Worm (Caenorhabditis elegans) whole organism, L3 larva: Measurements from ENCODE around the gene Y41D4B.24.

ENCODE experiments used
- ZK546.5 ChIP-seq: sonication (generic microtip); optimal IDR thresholded peaks from 2 replicates; lab custom pipeline; 2017; ENCODE audit warnings: missing biosample characterization, missing genetic modification characterization
- ama-1 ChIP-seq: fragments of 150-350 bp; optimal IDR thresholded peaks from 2 replicates; lab custom pipeline; 2018
- nhr-67 ChIP-seq: fragments of 150-350 bp; optimal IDR thresholded peaks from 2 replicates; lab custom pipeline; 2014; ENCODE audit warnings: missing biosample characterization, missing genetic modification characterization
- pqm-1 ChIP-seq: fragments of 150-350 bp; optimal IDR thresholded peaks from 2 replicates; lab custom pipeline; 2017; ENCODE audit warnings: missing biosample characterization, missing genetic modification characterization, inconsistent platforms
- skn-1 ChIP-seq: fragments of 150-350 bp; optimal IDR thresholded peaks from 2 replicates; lab custom pipeline; 2014; ENCODE audit warnings: missing biosample characterization, missing genetic modification characterization

ce11 chrIV:1649794-1650193, 32.2 kb downstream of the Y41D4B.24 start:
- TF ChIP-seq ama-1 (lab: Kevin White, UChicago), result no peak
- TF ChIP-seq skn-1 (tag; lab: Kevin White, UChicago), result peak; percentile 74
- peak; percentile 5 for TF ChIP-seq pqm-1 (tag; lab: Kevin White, UChicago)
- TF ChIP-seq nhr-67 (tag; lab: Kevin White, UChicago), result no peak
- TF ChIP-seq ZK546.5 (tag; lab: Kevin White, UChicago), result no peak
